Fruit fly (Drosophila melanogaster): ENCODE data around the gene Prp5.

DNA sequence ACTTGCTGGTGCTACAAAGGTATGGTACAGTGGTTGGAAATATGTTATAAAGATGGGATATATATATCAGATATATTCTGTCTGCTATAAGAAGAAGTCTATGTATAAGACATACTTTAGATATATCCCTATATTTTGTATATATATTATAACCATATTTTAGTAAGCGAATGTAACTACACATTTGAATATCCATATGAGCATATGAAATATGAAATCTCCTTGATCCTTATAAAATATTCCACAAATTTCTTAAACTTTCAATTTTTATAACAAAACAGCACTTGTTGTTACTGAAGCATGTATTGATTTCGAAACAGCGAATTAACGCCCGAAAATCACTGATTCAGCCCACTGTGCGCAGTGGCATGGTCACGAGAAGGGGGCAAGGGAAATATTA, 19.5 kb downstream of the Prp5 start:
- TF ChIP-seq topi (GFP tag; optimal IDR thresholded peaks at IDR 0.05) (no peak), vri (GFP tag; optimal IDR thresholded peaks at IDR 0.05) (no peak), OdsH (GFP tag; optimal IDR thresholded peaks at IDR 0.05) (no peak)
